Worm (Caenorhabditis elegans): Measurements from ENCODE around the gene E02H1.6.

The E02H1.6 gene

DNA sequence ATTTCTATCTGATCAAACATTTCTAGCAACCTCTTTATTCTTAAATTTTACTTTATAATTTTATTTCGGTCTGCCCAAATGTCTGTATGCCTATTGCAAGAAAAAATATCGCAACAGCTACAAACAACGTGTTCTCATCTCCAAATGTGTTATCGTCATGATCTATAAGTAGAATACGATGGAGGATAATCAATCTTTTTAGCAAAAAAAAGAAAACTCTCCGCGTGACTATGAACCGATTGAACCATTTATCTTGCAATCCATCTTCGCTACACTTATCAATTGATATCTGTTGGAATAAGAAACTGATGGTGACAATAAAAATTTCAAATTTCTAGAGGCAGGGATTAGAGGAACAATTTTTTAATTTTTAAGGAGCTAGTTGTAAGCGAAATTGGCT is 9.5 kb downstream of the E02H1.6 start:
- no peak for TF ChIP-seq tbx-37 (GFP tag; conservative IDR thresholded peaks at IDR 0.05)
- TF ChIP-seq hmg-4 (GFP tag; optimal IDR thresholded peaks at IDR 0.05): no peak
- no peak for TF ChIP-seq tbx-11 (GFP tag; IDR thresholded peaks at IDR 0.05)
- no peak for TF ChIP-seq ama-1 (optimal IDR thresholded peaks at IDR 0.05)
- no peak for TF ChIP-seq F13C5.2 (tag; optimal IDR thresholded peaks at IDR 0.05)

DNA sequence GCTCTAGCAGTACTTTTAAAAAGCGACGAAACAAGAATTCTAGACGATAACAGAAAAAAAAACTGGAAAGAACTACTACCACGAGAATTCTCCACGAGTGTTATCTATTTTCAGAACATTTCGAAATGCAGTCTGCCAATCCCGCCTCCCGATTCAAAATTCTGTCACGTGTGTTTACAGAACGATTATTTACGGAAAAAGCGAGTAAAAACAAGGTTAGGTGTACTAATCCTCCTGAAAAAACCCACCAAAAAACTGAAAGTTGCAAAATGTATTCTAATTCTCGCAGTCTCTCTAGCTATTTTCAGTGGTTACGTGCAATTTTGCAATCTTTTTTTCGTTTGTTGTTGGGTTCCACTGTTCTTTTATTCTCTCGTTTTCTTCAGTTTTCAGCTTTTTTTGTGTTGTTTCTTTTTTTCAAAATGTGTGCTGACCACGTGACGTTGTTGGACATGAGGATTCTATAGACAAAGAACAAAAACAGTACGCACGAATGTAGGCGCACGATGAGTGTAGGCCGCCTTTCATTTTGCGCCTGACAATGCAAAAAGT is 10.1 kb downstream of the E02H1.6 start:
- TF ChIP-seq ceh-13 (GFP tag; optimal IDR thresholded peaks at IDR 0.05): no peak
- no peak for TF ChIP-seq hmbx-1 (tag; optimal IDR thresholded peaks at IDR 0.05)
- no peak for TF ChIP-seq hmg-4 (GFP tag; optimal IDR thresholded peaks at IDR 0.05)
- no peak for TF ChIP-seq B0310.2 (tag; optimal IDR thresholded peaks at IDR 0.05)
- no peak for TF ChIP-seq sea-1 (GFP tag; conservative IDR thresholded peaks at IDR 0.05)
- no peak for TF ChIP-seq F13C5.2 (tag; optimal IDR thresholded peaks at IDR 0.05)
- TF ChIP-seq aly-1 (tag; optimal IDR thresholded peaks at IDR 0.05): no peak
- TF ChIP-seq ets-7 (tag; optimal IDR thresholded peaks at IDR 0.05): no peak
- TF ChIP-seq scrt-1 (GFP tag; IDR thresholded peaks at IDR 0.05): no peak
- no peak for TF ChIP-seq pes-1 (GFP tag; IDR thresholded peaks at IDR 0.05)
- no peak for TF ChIP-seq tra-4 (tag; optimal IDR thresholded peaks at IDR 0.05)

DNA sequence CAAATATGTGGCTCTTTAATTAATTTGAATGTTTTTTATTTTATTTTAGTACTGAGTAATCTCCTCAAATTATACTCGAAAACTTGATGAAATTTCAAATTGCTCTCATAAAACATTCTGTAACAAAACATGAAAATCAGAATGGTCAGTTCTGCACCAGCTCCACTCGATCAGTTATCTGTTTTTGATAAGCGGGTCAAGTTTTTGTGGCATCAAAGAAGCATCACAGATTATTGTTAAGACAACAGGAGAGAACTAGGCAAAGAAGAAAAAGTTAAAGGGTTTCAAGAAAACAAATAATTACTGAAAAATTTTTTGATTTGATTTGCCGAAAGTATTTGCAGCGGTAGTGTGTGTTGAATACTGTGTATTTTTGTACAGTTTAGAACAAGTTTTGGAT is 10.6 kb downstream of the E02H1.6 start:
- no peak for TF ChIP-seq pes-1 (GFP tag; IDR thresholded peaks at IDR 0.05)
- no peak for TF ChIP-seq flt-1 (GFP tag; IDR thresholded peaks at IDR 0.05)
- no peak for TF ChIP-seq hmbx-1 (tag; optimal IDR thresholded peaks at IDR 0.05)
- TF ChIP-seq scrt-1 (GFP tag; IDR thresholded peaks at IDR 0.05): no peak
- TF ChIP-seq tbx-37 (GFP tag; conservative IDR thresholded peaks at IDR 0.05): no peak
- TF ChIP-seq hmg-4 (GFP tag; optimal IDR thresholded peaks at IDR 0.05): no peak
- no peak for TF ChIP-seq tbx-11 (GFP tag; IDR thresholded peaks at IDR 0.05)
- no peak for TF ChIP-seq ets-7 (tag; optimal IDR thresholded peaks at IDR 0.05)
- TF ChIP-seq ceh-13 (GFP tag; optimal IDR thresholded peaks at IDR 0.05): no peak
- TF ChIP-seq ceh-36 (tag; optimal IDR thresholded peaks at IDR 0.05): no peak
- TF ChIP-seq aly-1 (tag; optimal IDR thresholded peaks at IDR 0.05): no peak
- no peak for TF ChIP-seq F13C5.2 (tag; optimal IDR thresholded peaks at IDR 0.05)
- no peak for TF ChIP-seq B0310.2 (tag; optimal IDR thresholded peaks at IDR 0.05)
- no peak for TF ChIP-seq tra-4 (tag; optimal IDR thresholded peaks at IDR 0.05)
- TF ChIP-seq sea-1 (GFP tag; conservative IDR thresholded peaks at IDR 0.05): no peak
- TF ChIP-seq ama-1 (optimal IDR thresholded peaks at IDR 0.05): no peak
- TF ChIP-seq hnd-1 (tag; optimal IDR thresholded peaks at IDR 0.05): no peak

DNA sequence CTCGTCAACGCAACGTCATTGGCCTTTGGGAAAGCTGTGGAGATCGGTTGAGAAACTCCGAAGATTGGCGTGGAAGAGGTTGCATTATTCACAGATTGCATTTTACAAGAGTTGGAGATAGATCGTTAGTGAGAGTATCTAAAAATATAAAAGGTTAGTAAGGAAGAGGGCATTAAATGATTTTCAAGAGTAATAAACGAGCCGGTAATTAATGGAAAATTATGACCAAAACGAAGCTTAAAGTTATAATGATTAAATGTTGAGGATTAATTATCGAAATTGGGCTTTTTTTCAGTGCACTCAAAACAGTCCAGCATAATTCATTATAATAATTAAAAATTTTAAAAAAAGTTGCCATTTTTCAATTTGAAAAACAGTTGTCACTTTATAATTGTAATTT is 12.8 kb downstream of the E02H1.6 start, which contains the start of gene pap-2:
Gene pap-2, minus strand, starts transcription at position 101 of the 400 bp plus-strand sequence.
- TF ChIP-seq aly-1 (tag; optimal IDR thresholded peaks at IDR 0.05) (no peak), hmg-4 (GFP tag; optimal IDR thresholded peaks at IDR 0.05) (no peak), tra-4 (tag; optimal IDR thresholded peaks at IDR 0.05) (no peak), sea-1 (GFP tag; conservative IDR thresholded peaks at IDR 0.05) (no peak), ceh-13 (GFP tag; optimal IDR thresholded peaks at IDR 0.05) (no peak), hmbx-1 (tag; optimal IDR thresholded peaks at IDR 0.05) (no peak), tbx-11 (GFP tag; IDR thresholded peaks at IDR 0.05) (no peak), ceh-36 (tag; optimal IDR thresholded peaks at IDR 0.05) (no peak), pes-1 (GFP tag; IDR thresholded peaks at IDR 0.05) (no peak), ets-7 (tag; optimal IDR thresholded peaks at IDR 0.05) (no peak), ama-1 (optimal IDR thresholded peaks at IDR 0.05) (no peak), tbx-37 (GFP tag; conservative IDR thresholded peaks at IDR 0.05) (no peak), B0310.2 (tag; optimal IDR thresholded peaks at IDR 0.05) (no peak), hnd-1 (tag; optimal IDR thresholded peaks at IDR 0.05) (no peak), scrt-1 (GFP tag; IDR thresholded peaks at IDR 0.05) (no peak), flt-1 (GFP tag; IDR thresholded peaks at IDR 0.05) (no peak), F13C5.2 (tag; optimal IDR thresholded peaks at IDR 0.05) (no peak)

DNA sequence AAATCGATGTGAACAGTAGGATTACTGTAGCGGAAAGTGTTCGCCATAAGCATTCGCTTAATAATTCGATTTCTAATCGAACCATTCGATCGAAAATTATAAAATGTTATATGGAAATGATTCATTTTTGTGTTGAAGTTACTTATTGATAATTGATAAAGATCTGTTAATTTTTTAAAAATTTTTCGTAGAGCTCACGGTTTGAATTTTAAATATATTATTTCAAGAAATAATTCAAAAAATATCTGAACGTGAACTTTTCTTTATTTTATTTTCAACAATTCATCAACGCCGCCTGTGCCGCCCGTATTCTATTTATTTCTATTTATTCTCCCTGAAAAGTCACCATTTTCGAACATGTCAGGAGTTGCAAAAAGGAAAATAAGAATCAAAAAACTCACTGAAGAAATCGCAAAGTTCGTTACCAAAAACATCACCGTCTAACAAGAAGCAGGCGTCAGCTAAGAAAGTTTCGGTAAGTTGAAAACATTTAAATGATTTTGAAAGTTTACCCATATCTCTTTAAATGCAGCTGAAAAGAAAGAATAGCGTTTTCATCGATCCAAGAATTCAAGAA is 14.9 kb downstream of the E02H1.6 start, which contains the start of the genes T15H9.5 and T15H9.4:
Gene T15H9.5, minus strand, starts transcription at position 101 of the 577 bp plus-strand sequence.
Gene T15H9.4, plus strand, starts transcription at position 527 of the 577 bp plus-strand sequence.
- TF ChIP-seq ceh-36 (tag; optimal IDR thresholded peaks at IDR 0.05) (no peak), ceh-13 (GFP tag; optimal IDR thresholded peaks at IDR 0.05) (no peak), flt-1 (GFP tag; IDR thresholded peaks at IDR 0.05) (no peak), tbx-11 (GFP tag; IDR thresholded peaks at IDR 0.05) (no peak), hnd-1 (tag; optimal IDR thresholded peaks at IDR 0.05) (no peak), B0310.2 (tag; optimal IDR thresholded peaks at IDR 0.05) (no peak), scrt-1 (GFP tag; IDR thresholded peaks at IDR 0.05) (no peak), hmg-4 (GFP tag; optimal IDR thresholded peaks at IDR 0.05) (no peak), tbx-37 (GFP tag; conservative IDR thresholded peaks at IDR 0.05) (no peak)

DNA sequence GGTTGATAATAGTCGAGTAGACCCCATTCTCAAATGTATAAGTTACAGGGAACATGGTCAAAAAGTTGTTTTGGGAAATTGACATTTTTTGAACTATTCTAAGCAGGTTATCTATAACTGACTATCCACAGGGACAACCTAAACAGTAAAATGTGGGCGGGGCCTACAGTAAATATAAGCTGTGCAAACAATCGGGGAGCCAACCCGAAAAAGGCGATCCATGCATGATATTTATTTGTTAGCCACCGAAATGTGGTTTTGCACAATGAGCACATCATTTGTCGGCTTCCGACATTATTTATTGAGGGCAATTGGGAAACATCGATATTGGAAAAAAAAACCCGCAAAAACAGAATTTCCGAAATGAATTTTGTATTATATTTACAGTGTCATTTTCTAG is 18.2 kb downstream of the E02H1.6 start, which contains the start of gene hlh-6:
Gene hlh-6, minus strand, starts transcription at position 101 of the 400 bp plus-strand sequence.
- TF ChIP-seq ama-1 (optimal IDR thresholded peaks at IDR 0.05) (no peak), hmg-4 (GFP tag; optimal IDR thresholded peaks at IDR 0.05) (no peak), ceh-13 (GFP tag; optimal IDR thresholded peaks at IDR 0.05) (no peak), hnd-1 (tag; optimal IDR thresholded peaks at IDR 0.05) (no peak), sea-1 (GFP tag; conservative IDR thresholded peaks at IDR 0.05) (no peak), F13C5.2 (tag; optimal IDR thresholded peaks at IDR 0.05) (no peak), ets-7 (tag; optimal IDR thresholded peaks at IDR 0.05) (no peak), scrt-1 (GFP tag; IDR thresholded peaks at IDR 0.05) (no peak), ceh-36 (tag; optimal IDR thresholded peaks at IDR 0.05) (no peak)

DNA sequence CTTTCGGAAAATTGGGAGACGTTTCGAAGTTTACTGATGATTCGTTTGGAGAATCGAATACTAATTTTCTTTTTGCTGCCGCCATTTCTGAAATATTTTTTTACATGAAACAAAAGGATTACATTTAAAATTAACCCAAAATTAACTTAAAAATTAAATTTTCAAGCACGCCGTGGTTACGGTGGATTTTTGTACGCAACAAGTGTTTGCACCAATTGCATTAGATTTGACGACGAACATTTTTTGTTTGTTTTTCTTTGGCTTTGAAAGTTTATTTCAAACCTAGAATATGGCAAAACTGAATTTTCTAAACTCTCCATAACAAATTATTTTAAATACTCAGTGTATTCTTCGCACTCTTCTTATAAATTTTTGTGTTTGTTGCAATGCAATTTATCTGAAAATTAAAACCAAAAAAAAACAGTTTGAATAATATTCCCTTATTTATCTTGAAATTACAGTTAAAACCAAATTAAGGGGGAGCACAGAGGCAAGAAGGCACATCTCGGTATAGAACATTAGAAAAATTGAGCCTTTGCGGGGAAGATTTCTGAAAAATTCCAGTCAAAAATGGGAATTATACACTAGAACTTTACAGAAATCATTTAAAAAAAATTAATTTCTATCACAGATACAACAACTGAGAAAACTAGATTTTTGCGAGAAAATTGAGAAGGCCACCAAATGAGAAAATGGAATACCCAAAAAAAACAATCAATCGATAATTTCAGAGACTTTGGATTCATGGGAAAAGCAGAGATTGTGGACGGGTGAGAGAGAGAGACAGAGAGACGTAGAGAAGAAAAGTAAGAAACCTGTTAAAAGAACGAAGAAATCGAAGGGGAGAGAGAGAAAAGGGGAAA is 20.8 kb downstream of the E02H1.6 start, which contains the start of gene hal-3:
Gene hal-3, minus strand, starts transcription at position 87 of the 863 bp plus-strand sequence.
- no peak for TF ChIP-seq ceh-36 (tag; optimal IDR thresholded peaks at IDR 0.05)
- TF ChIP-seq B0310.2 (tag; optimal IDR thresholded peaks at IDR 0.05): no peak
- no peak for TF ChIP-seq ama-1 (optimal IDR thresholded peaks at IDR 0.05)
- no peak for TF ChIP-seq aly-1 (tag; optimal IDR thresholded peaks at IDR 0.05)
